Fruit fly (Drosophila melanogaster): ENCODE results near the gene CG13984.

- no peak for TF ChIP-seq Pif1B (GFP tag; optimal IDR thresholded peaks at IDR 0.05)
- no peak for TF ChIP-seq CG9948 (tag; optimal IDR thresholded peaks at IDR 0.05)
- TF ChIP-seq CG17806 (tag; optimal IDR thresholded peaks at IDR 0.05): no peak
- TF ChIP-seq CG34367 (tag; optimal IDR thresholded peaks at IDR 0.05): no peak
- no peak for TF ChIP-seq Snoo (tag; optimal IDR thresholded peaks at IDR 0.05)
- TF ChIP-seq rn (GFP tag; IDR thresholded peaks at IDR 0.05): no peak
- no peak for TF ChIP-seq CG12605 (GFP tag; IDR thresholded peaks at IDR 0.05)
- no peak for TF ChIP-seq fd96Ca (GFP tag; IDR thresholded peaks at IDR 0.05)
- TF ChIP-seq CG14655 (GFP tag; optimal IDR thresholded peaks at IDR 0.05): no peak
- no peak for TF ChIP-seq EcR (GFP tag; optimal IDR thresholded peaks at IDR 0.05)
- no peak for TF ChIP-seq CG8159 (tag; optimal IDR thresholded peaks at IDR 0.05)
Observed at dm6 chr2L:6354656-6355055, 46.0 kb downstream of the CG13984 start, which contains the start of gene ppk14.
